Worm (Caenorhabditis elegans): Measurements from ENCODE around the gene bcc-1.

- TF ChIP-seq ceh-18 (tag; optimal IDR thresholded peaks at IDR 0.05): no peak
- no peak for TF ChIP-seq nhr-11 (tag; optimal IDR thresholded peaks at IDR 0.05)
- TF ChIP-seq pqm-1 (tag; optimal IDR thresholded peaks at IDR 0.05): no peak
- no peak for TF ChIP-seq pag-3 (tag; optimal IDR thresholded peaks at IDR 0.05; ENCODE audit: borderline replicate concordance)
- TF ChIP-seq ceh-22 (tag; optimal IDR thresholded peaks at IDR 0.05): no peak
- no peak for TF ChIP-seq hlh-30 (tag; optimal IDR thresholded peaks at IDR 0.05; ENCODE audit: insufficient read depth)
- no peak for TF ChIP-seq ref-2 (tag; optimal IDR thresholded peaks at IDR 0.05)
- no peak for TF ChIP-seq ceh-45 (GFP tag; IDR thresholded peaks at IDR 0.05)
- no peak for TF ChIP-seq tbx-2 (tag; optimal IDR thresholded peaks at IDR 0.05)
- no peak for TF ChIP-seq C08G9.2 (tag; optimal IDR thresholded peaks at IDR 0.05)
- TF ChIP-seq fkh-10 (GFP tag; optimal IDR thresholded peaks at IDR 0.05): no peak
- no peak for TF ChIP-seq lim-6 (tag; optimal IDR thresholded peaks at IDR 0.05)
Measured at ce11 chrIV:11037118-11037719, 55.1 kb downstream of the bcc-1 start.

All from whole organism, late embryonic.